Worm (Caenorhabditis elegans) whole organism, late embryonic: ENCODE results near the gene nhr-15.

Experiments
- C08G9.2 ChIP-seq: sonication (generic microtip); optimal IDR thresholded peaks from 2 replicates; lab custom pipeline; 2016; ENCODE audit warnings: mild to moderate bottlenecking, missing genetic modification characterization, moderate library complexity, missing compliant biosample characterization
- C38D4.7 ChIP-seq: fragments of 200-800 bp; sonication (Bioruptor generic); optimal IDR thresholded peaks from 2 replicates; lab custom pipeline; 2018; ENCODE audit warnings: mild to moderate bottlenecking, missing genetic modification characterization, moderate library complexity, missing compliant biosample characterization
- F13H6.1 ChIP-seq: sonication (generic microtip); optimal IDR thresholded peaks from 2 replicates; lab custom pipeline; 2016; ENCODE audit warnings: missing genetic modification characterization, missing compliant biosample characterization
- ahr-1 ChIP-seq: sonication (generic microtip); optimal IDR thresholded peaks from 2 replicates; lab custom pipeline; 2016; ENCODE audit warnings: missing genetic modification characterization, missing compliant biosample characterization
- ceh-14 ChIP-seq: sonication (generic microtip); optimal IDR thresholded peaks from 2 replicates; lab custom pipeline; 2016; ENCODE audit warnings: missing genotype, missing genetic modification characterization, missing compliant biosample characterization
- ceh-18 ChIP-seq: sonication (generic microtip); optimal IDR thresholded peaks from 2 replicates; lab custom pipeline; 2016; ENCODE audit warnings: missing genetic modification characterization, missing compliant biosample characterization
- ceh-2 ChIP-seq: sonication (generic microtip); optimal IDR thresholded peaks from 2 replicates; lab custom pipeline; 2016; ENCODE audit warnings: missing genotype, missing genetic modification characterization, missing compliant biosample characterization
- ceh-24 ChIP-seq: sonication (generic microtip); optimal IDR thresholded peaks from 2 replicates; lab custom pipeline; 2016; ENCODE audit warnings: mild to moderate bottlenecking, missing genetic modification characterization, missing compliant biosample characterization
- ceh-30 ChIP-seq: fragments of 150-350 bp; optimal IDR thresholded peaks from 2 replicates; lab custom pipeline; 2014; ENCODE audit warnings: missing biosample characterization, missing genetic modification characterization
- ceh-34 ChIP-seq: sonication (generic microtip); optimal IDR thresholded peaks from 2 replicates; lab custom pipeline; 2016; ENCODE audit warnings: mild to moderate bottlenecking, missing genetic modification characterization, missing compliant biosample characterization
- ceh-45 ChIP-seq: fragments of 200-800 bp; sonication (Bioruptor generic); IDR thresholded peaks from 2 replicates; pipeline ENCODE4 v1.3.6; 2022; ENCODE audit warnings: missing genetic modification reagents, missing genetic modification characterization, missing compliant biosample characterization
- dve-1 ChIP-seq: sonication (generic microtip); optimal IDR thresholded peaks from 2 replicates; lab custom pipeline; 2017; ENCODE audit warnings: antibody characterized with exemption, mild to moderate bottlenecking, missing genetic modification characterization, missing compliant biosample characterization
- elt-4 ChIP-seq: sonication (generic microtip); optimal IDR thresholded peaks from 2 replicates; lab custom pipeline; 2016; ENCODE audit warnings: missing genetic modification characterization, missing compliant biosample characterization
- ets-4 ChIP-seq: sonication (generic microtip); optimal IDR thresholded peaks from 2 replicates; lab custom pipeline; 2016; ENCODE audit warnings: missing genetic modification characterization, missing compliant biosample characterization
- eyg-1 ChIP-seq: sonication (generic microtip); optimal IDR thresholded peaks from 2 replicates; lab custom pipeline; 2016; ENCODE audit warnings: missing genotype, missing genetic modification characterization, missing compliant biosample characterization
- fkh-10 ChIP-seq: fragments of 150-350 bp; optimal IDR thresholded peaks from 2 replicates; lab custom pipeline; 2014; ENCODE audit warnings: missing biosample characterization, missing genetic modification reagents, missing genetic modification characterization
- gmeb-2 ChIP-seq: sonication (generic microtip); optimal IDR thresholded peaks from 2 replicates; lab custom pipeline; 2016; ENCODE audit warnings: missing genetic modification characterization, inconsistent platforms, missing compliant biosample characterization
- hlh-30 ChIP-seq: sonication (generic microtip); optimal IDR thresholded peaks from 2 replicates; lab custom pipeline; 2017; ENCODE audit warnings: antibody characterized with exemption, missing genetic modification characterization, missing compliant biosample characterization; ENCODE audit not compliant: insufficient read depth
- lim-6 ChIP-seq: sonication (generic microtip); optimal IDR thresholded peaks from 2 replicates; lab custom pipeline; 2016; ENCODE audit warnings: missing genetic modification characterization, missing compliant biosample characterization
- madf-2 ChIP-seq: sonication (generic microtip); optimal IDR thresholded peaks from 2 replicates; lab custom pipeline; 2017; ENCODE audit warnings: missing genetic modification characterization, missing compliant biosample characterization
- nfya-1 ChIP-seq: sonication (generic microtip); optimal IDR thresholded peaks from 2 replicates; lab custom pipeline; 2017; ENCODE audit warnings: missing genetic modification characterization, mild to moderate bottlenecking, missing compliant biosample characterization, antibody characterized with exemption, moderate library complexity
- npax-4 ChIP-seq: sonication (generic microtip); optimal IDR thresholded peaks from 2 replicates; lab custom pipeline; 2016; ENCODE audit warnings: missing genetic modification characterization, missing compliant biosample characterization
- odd-2 ChIP-seq: sonication (generic microtip); optimal IDR thresholded peaks from 2 replicates; lab custom pipeline; 2017; ENCODE audit warnings: antibody characterized with exemption, mild to moderate bottlenecking, missing genetic modification characterization, missing compliant biosample characterization
- pat-9 ChIP-seq: fragments of 200-800 bp; sonication (Bioruptor generic); optimal IDR thresholded peaks from 2 replicates; lab custom pipeline; 2018; ENCODE audit warnings: mild to moderate bottlenecking, missing genetic modification characterization, moderate library complexity, missing compliant biosample characterization
- pha-2 ChIP-seq: sonication (generic microtip); optimal IDR thresholded peaks from 2 replicates; lab custom pipeline; 2017; ENCODE audit warnings: mild to moderate bottlenecking, missing genetic modification characterization, missing compliant biosample characterization
- pha-4 ChIP-seq: fragments of 150-350 bp; optimal IDR thresholded peaks from 2 replicates; lab custom pipeline; 2018; ENCODE audit warnings: missing biosample characterization, missing genetic modification reagents, missing genetic modification characterization
- pros-1 ChIP-seq: fragments of 150-350 bp; optimal IDR thresholded peaks from 2 replicates; lab custom pipeline; 2014; ENCODE audit warnings: missing biosample characterization, missing genetic modification reagents, missing genetic modification characterization
- ref-2 ChIP-seq: sonication (generic microtip); optimal IDR thresholded peaks from 2 replicates; lab custom pipeline; 2016; ENCODE audit warnings: missing genetic modification characterization, missing compliant biosample characterization
- sdc-2 ChIP-seq: sonication (generic microtip); optimal IDR thresholded peaks from 2 replicates; lab custom pipeline; 2016; ENCODE audit warnings: missing genotype, missing genetic modification characterization, missing compliant biosample characterization
- sox-2 ChIP-seq: fragments of 200-800 bp; sonication (Bioruptor generic); IDR thresholded peaks from 2 replicates; pipeline ENCODE4 v1.3.6; 2022; ENCODE audit warnings: missing genetic modification reagents, missing genetic modification characterization, missing compliant biosample characterization
- tbx-7 ChIP-seq: sonication (generic microtip); optimal IDR thresholded peaks from 2 replicates; lab custom pipeline; 2016; ENCODE audit warnings: missing genotype, missing genetic modification characterization, missing compliant biosample characterization
- unc-42 ChIP-seq: sonication (generic microtip); optimal IDR thresholded peaks from 2 replicates; lab custom pipeline; 2016; ENCODE audit warnings: missing genotype, missing genetic modification characterization, missing compliant biosample characterization
- unc-55 ChIP-seq: sonication (generic microtip); optimal IDR thresholded peaks from 2 replicates; lab custom pipeline; 2017; ENCODE audit warnings: missing biosample characterization, missing genetic modification reagents, missing genetic modification characterization
- unc-86 ChIP-seq: sonication (generic microtip); optimal IDR thresholded peaks from 2 replicates; lab custom pipeline; 2016; ENCODE audit warnings: missing genetic modification characterization, missing compliant biosample characterization
- zip-5 ChIP-seq: sonication (generic microtip); optimal IDR thresholded peaks from 2 replicates; lab custom pipeline; 2016; ENCODE audit warnings: missing genetic modification characterization, missing compliant biosample characterization
- ztf-16 ChIP-seq: sonication (generic microtip); optimal IDR thresholded peaks from 2 replicates; lab custom pipeline; 2017; ENCODE audit warnings: missing genetic modification characterization, missing compliant biosample characterization

nhr-15 gene

DNA sequence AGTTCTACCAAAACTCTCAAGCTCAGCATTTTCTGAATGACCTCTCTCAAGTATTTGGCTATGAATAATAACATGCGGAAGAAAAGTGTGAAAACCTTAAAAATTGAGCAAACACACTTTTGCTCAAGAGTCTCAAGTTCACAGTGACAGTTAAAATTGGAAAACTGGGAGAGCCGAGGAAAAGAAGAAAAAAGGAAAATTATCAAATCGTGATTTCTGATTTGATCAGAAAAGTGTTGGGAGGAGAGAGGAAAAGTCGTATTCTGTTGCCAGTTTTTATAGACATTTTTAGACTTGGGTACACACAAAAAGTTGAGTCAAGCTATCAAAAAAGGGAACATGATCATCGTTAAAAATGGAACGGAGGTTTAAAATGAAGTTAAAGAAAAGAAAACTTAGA, 18.7 kb downstream of the nhr-15 start:
- no peak for TF ChIP-seq ceh-34 (tag; lab: Kevin White, UChicago)
- TF ChIP-seq ref-2 (tag; lab: Kevin White, UChicago), result no peak
- TF ChIP-seq dve-1 (tag; lab: Kevin White, UChicago), result no peak
- no peak for TF ChIP-seq ceh-18
- no peak for TF ChIP-seq gmeb-2 (tag; lab: Kevin White, UChicago)
- no peak for TF ChIP-seq unc-86 (tag; lab: Kevin White, UChicago)
- TF ChIP-seq nfya-1 (tag; lab: Kevin White, UChicago), result no peak
- TF ChIP-seq ahr-1 (tag; lab: Kevin White, UChicago), result no peak
- no peak for TF ChIP-seq ceh-2
- no peak for TF ChIP-seq ceh-24 (tag; lab: Kevin White, UChicago)
- no peak for TF ChIP-seq sox-2 (GFP tag; lab: Robert Waterston, UW)
- no peak for TF ChIP-seq hlh-30 (tag; lab: Kevin White, UChicago)
- no peak for TF ChIP-seq sdc-2 (tag; lab: Kevin White, UChicago)
- no peak for TF ChIP-seq ceh-30 (tag; lab: Kevin White, UChicago)

DNA sequence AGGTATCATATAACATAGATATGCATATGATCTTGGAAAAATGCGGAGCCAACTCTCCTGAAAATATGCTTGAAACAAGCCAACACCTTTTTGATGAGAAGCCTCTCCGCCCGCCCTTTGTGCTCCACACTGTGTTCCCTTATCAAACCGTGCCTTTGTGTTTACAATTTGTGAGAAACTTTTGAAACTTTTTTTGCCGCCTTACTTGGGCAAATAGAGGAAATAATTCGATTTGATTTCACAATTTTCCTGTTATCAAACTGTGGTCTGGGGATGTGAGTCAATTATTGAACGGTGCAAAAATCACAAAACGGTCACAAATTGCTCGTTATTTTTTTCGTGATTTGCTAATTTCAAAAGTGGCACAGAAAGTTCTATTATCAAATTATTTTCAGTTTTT, 20.1 kb downstream of the nhr-15 start:
- no peak for TF ChIP-seq zip-5 (tag; lab: Kevin White, UChicago)
- TF ChIP-seq odd-2 (tag; lab: Kevin White, UChicago), result no peak
- TF ChIP-seq dve-1 (tag; lab: Kevin White, UChicago), result no peak
- TF ChIP-seq unc-86 (tag; lab: Kevin White, UChicago), result no peak
- no peak for TF ChIP-seq pros-1 (tag; lab: Kevin White, UChicago)
- TF ChIP-seq ahr-1 (tag; lab: Kevin White, UChicago), result no peak
- TF ChIP-seq ref-2 (tag; lab: Kevin White, UChicago), result no peak
- no peak for TF ChIP-seq C38D4.7
- TF ChIP-seq C08G9.2 (tag; lab: Kevin White, UChicago), result no peak

DNA sequence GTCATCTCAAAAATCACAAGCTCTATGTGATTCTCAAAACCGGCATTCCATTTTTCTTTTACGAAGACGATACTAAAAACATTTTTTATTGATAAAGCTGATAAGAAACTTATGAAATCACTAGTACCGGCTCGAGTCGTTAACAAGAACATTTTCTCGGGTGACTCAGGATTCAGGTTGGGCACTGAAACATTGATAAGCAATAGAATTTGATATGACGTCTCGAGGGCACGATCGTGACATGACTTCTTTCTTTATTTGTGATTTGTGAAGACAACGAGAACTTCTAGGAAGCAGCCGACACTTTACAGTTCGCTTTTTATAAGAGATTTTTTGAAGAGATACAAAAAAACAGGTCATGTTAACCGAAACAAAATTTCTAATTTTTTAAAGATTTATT, 21.2 kb downstream of the nhr-15 start:
- no peak for TF ChIP-seq unc-42
- TF ChIP-seq sox-2 (GFP tag; lab: Robert Waterston, UW), result no peak
- no peak for TF ChIP-seq fkh-10
- TF ChIP-seq pat-9 (tag; lab: Kevin White, UChicago), result no peak
- TF ChIP-seq tbx-7 (tag; lab: Kevin White, UChicago), result no peak
- TF ChIP-seq, all 69 proteins: peak for 0

DNA sequence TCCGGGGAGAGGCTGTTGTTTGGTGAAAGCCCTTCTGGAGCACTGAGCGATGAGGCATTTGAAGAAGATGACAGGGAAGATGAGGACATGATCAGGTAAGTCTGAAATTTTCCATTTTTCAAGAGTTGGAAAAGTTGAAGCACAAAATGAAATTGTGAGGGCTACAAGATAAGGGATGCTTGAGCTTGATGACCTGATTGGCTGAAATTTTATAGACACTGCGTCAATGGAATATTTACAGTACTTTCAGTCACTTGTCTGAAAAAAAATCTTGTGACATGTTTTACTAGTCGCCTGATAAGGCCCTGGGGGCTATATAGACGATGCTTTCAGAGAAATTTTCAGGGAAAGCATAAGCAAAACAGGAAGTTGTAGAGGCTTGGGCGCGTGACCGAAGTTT, 23.8 kb downstream of the nhr-15 start, which contains the start of gene dmd-8:
Gene dmd-8 (minus strand): TSS at position 101 of the 400 bp plus-strand sequence.
- TF ChIP-seq ceh-14 (tag; lab: Kevin White, UChicago) (no peak), eyg-1 (no peak), gmeb-2 (tag; lab: Kevin White, UChicago) (no peak), C08G9.2 (tag; lab: Kevin White, UChicago) (no peak), pha-4 (tag; lab: Kevin White, UChicago) (no peak), fkh-10 (no peak), pha-2 (tag; lab: Kevin White, UChicago) (no peak), npax-4 (tag; lab: Kevin White, UChicago) (no peak), ceh-2 (no peak), lim-6 (tag; lab: Kevin White, UChicago) (no peak), ceh-45 (GFP tag; lab: Robert Waterston, UW) (no peak), F13H6.1 (tag; lab: Kevin White, UChicago) (no peak), unc-42 (no peak), ets-4 (tag; lab: Kevin White, UChicago) (no peak), madf-2 (tag; lab: Kevin White, UChicago) (no peak), unc-55 (GFP tag; lab: Kevin White, UChicago) (no peak), elt-4 (no peak), odd-2 (tag; lab: Kevin White, UChicago) (no peak), ztf-16 (tag; lab: Kevin White, UChicago) (no peak)
